Fruit fly (Drosophila melanogaster) whole organism, adult: ENCODE data around the gene CG33099.

Source experiments
- CG11617 ChIP-seq: fragments of 200-800 bp; sonication (Bioruptor generic); optimal IDR thresholded peaks from 2 replicates; lab custom pipeline; 2017; ENCODE audit warnings: mild to moderate bottlenecking, missing biosample characterization, missing genetic modification reagents, missing genetic modification characterization
- CG12768 ChIP-seq: fragments of 200-800 bp; sonication (Bioruptor generic); optimal IDR thresholded peaks from 2 replicates; lab custom pipeline; 2017; ENCODE audit warnings: missing biosample characterization, missing genetic modification characterization, mild to moderate bottlenecking, moderate library complexity, missing genetic modification reagents
- CG14711 ChIP-seq: fragments of 200-800 bp; sonication (Bioruptor generic); optimal IDR thresholded peaks from 2 replicates; lab custom pipeline; 2018; ENCODE audit warnings: missing biosample characterization, mild to moderate bottlenecking, missing genetic modification characterization, moderate library complexity
- CG1620 ChIP-seq: fragments of 200-800 bp; sonication (Bioruptor generic); optimal IDR thresholded peaks from 2 replicates; lab custom pipeline; 2016; ENCODE audit warnings: missing biosample characterization, missing genetic modification characterization
- CG33017 ChIP-seq: fragments of 200-800 bp; sonication (Bioruptor generic); optimal IDR thresholded peaks from 2 replicates; lab custom pipeline; 2018; ENCODE audit warnings: missing biosample characterization, mild to moderate bottlenecking, missing genetic modification characterization, moderate library complexity
- CG5204 ChIP-seq: fragments of 200-800 bp; sonication (Bioruptor generic); optimal IDR thresholded peaks from 2 replicates; lab custom pipeline; 2016; ENCODE audit warnings: missing biosample characterization, missing genetic modification characterization
- CG7045 ChIP-seq: fragments of 200-800 bp; sonication (Bioruptor generic); optimal IDR thresholded peaks from 2 replicates; lab custom pipeline; 2017; ENCODE audit warnings: missing biosample characterization, mild to moderate bottlenecking, missing genetic modification characterization
- CG7101 ChIP-seq: fragments of 200-800 bp; sonication (Bioruptor generic); optimal IDR thresholded peaks from 2 replicates; lab custom pipeline; 2018; ENCODE audit warnings: missing biosample characterization, mild to moderate bottlenecking, missing genetic modification characterization, moderate library complexity
- Clk ChIP-seq: fragments of 200-800 bp; sonication (Bioruptor generic); optimal IDR thresholded peaks from 2 replicates; lab custom pipeline; 2017; ENCODE audit warnings: missing biosample characterization, missing genetic modification characterization
- Crg-1 ChIP-seq: fragments of 200-800 bp; sonication (Bioruptor generic); optimal IDR thresholded peaks from 2 replicates; lab custom pipeline; 2016; ENCODE audit warnings: missing biosample characterization, missing genetic modification characterization
- Hr96 ChIP-seq: fragments of 200-800 bp; sonication (Bioruptor generic); optimal IDR thresholded peaks from 2 replicates; lab custom pipeline; 2016; ENCODE audit warnings: missing biosample characterization, missing genetic modification characterization
- Mnt ChIP-seq: fragments of 200-800 bp; sonication (Bioruptor generic); optimal IDR thresholded peaks from 2 replicates; lab custom pipeline; 2016; ENCODE audit warnings: missing biosample characterization, mild to moderate bottlenecking, missing genetic modification characterization
- bab1 ChIP-seq: fragments of 200-800 bp; sonication (Bioruptor generic); optimal IDR thresholded peaks from 3 replicates; lab custom pipeline; 2019; ENCODE audit warnings: missing biosample characterization, mild to moderate bottlenecking, missing genetic modification characterization, moderate library complexity
- cic ChIP-seq: fragments of 200-800 bp; sonication (Bioruptor generic); optimal IDR thresholded peaks from 2 replicates; lab custom pipeline; 2017; ENCODE audit warnings: missing biosample characterization, mild to moderate bottlenecking, missing genetic modification characterization, moderate library complexity
- cnc ChIP-seq, 2 experiments: fragments of >200 bp; optimal IDR thresholded peaks; 2 replicates each; lab custom pipeline; 2017
- kay ChIP-seq: fragments of 200-800 bp; sonication (Bioruptor generic); peaks from one replicate; lab custom pipeline; 2016; ENCODE audit warnings: missing biosample characterization, missing genetic modification characterization, borderline replicate concordance
- ovo ChIP-seq: fragments of 200-800 bp; sonication (Bioruptor generic); optimal IDR thresholded peaks from 2 replicates; lab custom pipeline; 2016; ENCODE audit warnings: missing biosample characterization, missing genetic modification characterization
- pad ChIP-seq: fragments of 200-800 bp; sonication (Bioruptor generic); optimal IDR thresholded peaks from 3 replicates; lab custom pipeline; 2017; ENCODE audit warnings: missing biosample characterization, missing genetic modification characterization, mild to moderate bottlenecking, moderate library complexity, missing genetic modification reagents
- tj ChIP-seq: fragments of 200-800 bp; sonication (Bioruptor generic); optimal IDR thresholded peaks from 3 replicates; lab custom pipeline; 2017; ENCODE audit warnings: missing biosample characterization, mild to moderate bottlenecking, missing genetic modification characterization, moderate library complexity
- toe ChIP-seq: fragments of 200-800 bp; sonication (Bioruptor generic); optimal IDR thresholded peaks from 2 replicates; lab custom pipeline; 2016; ENCODE audit warnings: missing biosample characterization, missing genetic modification characterization

The CG33099 gene

dm6 chr3R:22564707-22565106 lies 34.3 kb upstream of the CG33099 start:
- no peak for TF ChIP-seq CG7101 (tag; lab: Kevin White, UChicago)
- TF ChIP-seq CG5204 (GFP tag; lab: Kevin White, UChicago): no peak
- TF ChIP-seq pad (GFP tag; lab: Kevin White, UChicago): no peak
- TF ChIP-seq CG14711 (tag; lab: Kevin White, UChicago): no peak
- TF ChIP-seq toe (GFP tag; lab: Kevin White, UChicago): no peak
- TF ChIP-seq CG33017 (tag; lab: Kevin White, UChicago): no peak
- no peak for TF ChIP-seq Mnt (GFP tag; lab: Kevin White, UChicago)
- no peak for TF ChIP-seq Crg-1 (GFP tag; lab: Kevin White, UChicago)
- TF ChIP-seq Hr96: no peak
- TF ChIP-seq kay (GFP tag; lab: Kevin White, UChicago): no peak
- no peak for TF ChIP-seq bab1
- no peak for TF ChIP-seq Clk (GFP tag; lab: Kevin White, UChicago)

- TF ChIP-seq CG11617 (GFP tag; lab: Kevin White, UChicago): no peak
- TF ChIP-seq cic (GFP tag; lab: Kevin White, UChicago): no peak
Measured at dm6 chr3R:22564076-22564475, 33.7 kb upstream of the CG33099 start.

- TF ChIP-seq CG1620 (GFP tag; lab: Kevin White, UChicago) (no peak), Hr96 (no peak), CG7101 (tag; lab: Kevin White, UChicago) (no peak), pad (GFP tag; lab: Kevin White, UChicago) (no peak), CG33017 (tag; lab: Kevin White, UChicago) (no peak)
Measured at dm6 chr3R:22562502-22562901, 32.1 kb upstream of the CG33099 start, which contains the start of gene sit. sit (minus strand) TSS chr3R:22562572.

- TF ChIP-seq cnc (optimal IDR thresholded peaks at IDR 0.05; lab: Kevin White, UChicago) (no peak), CG33017 (tag; lab: Kevin White, UChicago) (no peak), CG7101 (tag; lab: Kevin White, UChicago) (no peak), kay (GFP tag; lab: Kevin White, UChicago) (no peak)
Measured at dm6 chr3R:22560224-22560623, 29.9 kb upstream of the CG33099 start.

dm6 chr3R:22558398-22558797 lies 28.0 kb upstream of the CG33099 start:
- TF ChIP-seq bab1 (no peak), toe (GFP tag; lab: Kevin White, UChicago) (no peak), Crg-1 (GFP tag; lab: Kevin White, UChicago) (no peak), CG5204 (GFP tag; lab: Kevin White, UChicago) (no peak), CG12768 (GFP tag; lab: Kevin White, UChicago) (no peak), cnc (optimal IDR thresholded peaks at IDR 0.05; lab: Kevin White, UChicago) (no peak), Hr96 (no peak), Mnt (GFP tag; lab: Kevin White, UChicago) (no peak)

dm6 chr3R:22557100-22557741 lies 26.8 kb upstream of the CG33099 start:
- TF ChIP-seq CG12768 (GFP tag; lab: Kevin White, UChicago): no peak
- no peak for TF ChIP-seq CG1620 (GFP tag; lab: Kevin White, UChicago)
- no peak for TF ChIP-seq Clk (GFP tag; lab: Kevin White, UChicago)
- no peak for TF ChIP-seq cic (GFP tag; lab: Kevin White, UChicago)
- no peak for TF ChIP-seq Mnt (GFP tag; lab: Kevin White, UChicago)
- TF ChIP-seq CG5204 (GFP tag; lab: Kevin White, UChicago): no peak
- TF ChIP-seq kay (GFP tag; lab: Kevin White, UChicago): no peak
- no peak for TF ChIP-seq CG7045 (GFP tag; lab: Kevin White, UChicago)
- TF ChIP-seq bab1: no peak
- TF ChIP-seq tj (GFP tag; lab: Kevin White, UChicago): no peak
- TF ChIP-seq cnc (optimal IDR thresholded peaks at IDR 0.05; lab: Kevin White, UChicago): no peak
- TF ChIP-seq toe (GFP tag; lab: Kevin White, UChicago): no peak
- no peak for TF ChIP-seq CG7101 (tag; lab: Kevin White, UChicago)
- no peak for TF ChIP-seq CG14711 (tag; lab: Kevin White, UChicago)
- TF ChIP-seq Crg-1 (GFP tag; lab: Kevin White, UChicago): no peak
- no peak for TF ChIP-seq Hr96
- TF ChIP-seq CG11617 (GFP tag; lab: Kevin White, UChicago): no peak
- TF ChIP-seq CG33017 (tag; lab: Kevin White, UChicago): no peak
- TF ChIP-seq ovo: no peak
- TF ChIP-seq pad (GFP tag; lab: Kevin White, UChicago): no peak

- TF ChIP-seq Mnt (GFP tag; lab: Kevin White, UChicago) (no peak), tj (GFP tag; lab: Kevin White, UChicago) (peak; percentile 98)
Measured at dm6 chr3R:22552686-22553085, 22.3 kb upstream of the CG33099 start.
